Worm (Caenorhabditis elegans) whole organism, young adult: ENCODE measurements around the gene srh-7.

ENCODE experiments used
- ama-1 ChIP-seq, 3 experiments: fragments of 150-350 bp in 1 of 3; sonication (generic microtip) in 2 of 3; optimal IDR thresholded peaks; 2 replicates each; lab custom pipeline; 2014 to 2018; ENCODE audit warnings: missing biosample characterization in 2 of 3, missing genetic modification characterization in 2 of 3, missing genetic modification reagents in 2 of 3
- bed-1 ChIP-seq: fragments of 200-800 bp; sonication (Bioruptor generic); IDR thresholded peaks from 2 replicates; pipeline ENCODE4 v1.3.6; 2022; ENCODE audit warnings: missing genetic modification reagents, missing genetic modification characterization, missing compliant biosample characterization
- hmg-20 ChIP-seq: fragments of 200-800 bp; sonication (Bioruptor generic); IDR thresholded peaks from 2 replicates; pipeline ENCODE4 v1.3.6; 2022; ENCODE audit warnings: missing genetic modification reagents, missing genetic modification characterization, missing compliant biosample characterization
- nhr-90 ChIP-seq: sonication (generic microtip); optimal IDR thresholded peaks from 2 replicates; lab custom pipeline; 2016; ENCODE audit warnings: missing genotype, mild to moderate bottlenecking, missing genetic modification characterization, missing compliant biosample characterization
- snpc-4 ChIP-seq, 5 experiments: fragments of 150-350 bp in 1 of 5; sonication (generic microtip) in 4 of 5; optimal IDR thresholded peaks; 2 replicates each; lab custom pipeline; 2014 to 2018; ENCODE audit warnings: missing genetic modification characterization in 5 of 5, missing biosample characterization in 3 of 5, antibody characterized with exemption in 2 of 5, mild to moderate bottlenecking in 2 of 5, missing compliant biosample characterization in 2 of 5, missing genotype in 2 of 5, moderate library complexity in 2 of 5, missing genetic modification reagents in 1 of 5
- unc-130 ChIP-seq: sonication (generic microtip); optimal IDR thresholded peaks from 2 replicates; lab custom pipeline; 2016; ENCODE audit warnings: missing genetic modification reagents, missing genetic modification characterization, missing compliant biosample characterization
- zfh-2 ChIP-seq: fragments of 200-800 bp; sonication (Bioruptor generic); conservative IDR thresholded peaks from 2 replicates; pipeline ENCODE4 v1.3.6; 2022; ENCODE audit warnings: missing genetic modification reagents, missing genetic modification characterization, missing compliant biosample characterization

ce11 chrV:4035811-4036210, 27.8 kb downstream of the srh-7 start, which contains the start of gene C49G7.13:
- TF ChIP-seq snpc-4 (GFP tag; optimal IDR thresholded peaks at IDR 0.05; lab: Kevin White, UChicago) (no peak), snpc-4 (tag; optimal IDR thresholded peaks at IDR 0.05; lab: Kevin White, UChicago) (no peak), ama-1 (optimal IDR thresholded peaks at IDR 0.05; lab: Kevin White, UChicago) (no peak), ama-1 (GFP tag; optimal IDR thresholded peaks at IDR 0.05; lab: Kevin White, UChicago) (no peak), nhr-90 (tag; lab: Kevin White, UChicago) (no peak), unc-130 (GFP tag; lab: Kevin White, UChicago) (no peak), bed-1 (GFP tag; lab: Robert Waterston, UW) (no peak), zfh-2 (GFP tag; lab: Robert Waterston, UW) (no peak), hmg-20 (GFP tag; lab: Robert Waterston, UW) (no peak)
